Worm (Caenorhabditis elegans) whole organism, L2 larva: ENCODE data around the gene F55G7.5.
A peak's percentile ranks its signal among the peaks of the same experiment; 100 is the strongest.

Experiments used
- C34F6.9 ChIP-seq: fragments of 150-350 bp; optimal IDR thresholded peaks from 2 replicates; lab custom pipeline; 2014; ENCODE audit warnings: missing biosample characterization, missing genetic modification characterization
- F13H6.1 ChIP-seq: sonication (generic microtip); optimal IDR thresholded peaks from 2 replicates; lab custom pipeline; 2016; ENCODE audit warnings: missing genetic modification characterization, missing compliant biosample characterization
- R02D3.7 ChIP-seq: fragments of 150-350 bp; optimal IDR thresholded peaks from 2 replicates; lab custom pipeline; 2014; ENCODE audit warnings: missing biosample characterization, missing genetic modification characterization
- Y55F3AM.14 ChIP-seq: fragments of 200-800 bp; sonication (Bioruptor generic); optimal IDR thresholded peaks from 2 replicates; lab custom pipeline; 2018; ENCODE audit warnings: mild to moderate bottlenecking, missing genetic modification characterization, missing compliant biosample characterization
- ZK546.5 ChIP-seq: sonication (generic microtip); optimal IDR thresholded peaks from 2 replicates; lab custom pipeline; 2017; ENCODE audit warnings: missing biosample characterization, missing genetic modification characterization
- alr-1 ChIP-seq: fragments of 150-350 bp; optimal IDR thresholded peaks from 2 replicates; lab custom pipeline; 2014; ENCODE audit warnings: missing biosample characterization, missing genetic modification characterization
- aly-2 ChIP-seq: fragments of 150-350 bp; optimal IDR thresholded peaks from 2 replicates; lab custom pipeline; 2014; ENCODE audit warnings: missing biosample characterization, missing genetic modification characterization
- ama-1 ChIP-seq: fragments of 150-350 bp; optimal IDR thresholded peaks from 2 replicates; lab custom pipeline; 2018; ENCODE audit warnings: inconsistent platforms
- blmp-1 ChIP-seq: sonication (generic microtip); optimal IDR thresholded peaks from 2 replicates; lab custom pipeline; 2017; ENCODE audit warnings: missing genetic modification characterization, mild to moderate bottlenecking, missing compliant biosample characterization, antibody characterized with exemption, moderate library complexity; ENCODE audit not compliant: insufficient read depth
- ceh-16 ChIP-seq: fragments of 150-350 bp; optimal IDR thresholded peaks from 2 replicates; lab custom pipeline; 2014; ENCODE audit warnings: missing biosample characterization, missing genetic modification characterization
- ceh-82 ChIP-seq: fragments of 150-350 bp; optimal IDR thresholded peaks from 2 replicates; lab custom pipeline; 2014; ENCODE audit warnings: missing biosample characterization, missing genetic modification characterization
- crh-2 ChIP-seq: sonication (generic microtip); optimal IDR thresholded peaks from 2 replicates; lab custom pipeline; 2017; ENCODE audit warnings: missing biosample characterization, missing genetic modification characterization
- dmd-4 ChIP-seq: sonication (generic microtip); optimal IDR thresholded peaks from 2 replicates; lab custom pipeline; 2017; ENCODE audit warnings: missing biosample characterization, missing genetic modification characterization
- egl-27 ChIP-seq: sonication (generic microtip); optimal IDR thresholded peaks from 3 replicates; lab custom pipeline; 2017; ENCODE audit warnings: missing biosample characterization, missing genetic modification reagents, missing genetic modification characterization
- elt-1 ChIP-seq: fragments of 150-350 bp; optimal IDR thresholded peaks from 2 replicates; lab custom pipeline; 2014; ENCODE audit warnings: missing biosample characterization, missing genetic modification characterization
- elt-3 ChIP-seq: sonication (generic microtip); optimal IDR thresholded peaks from 2 replicates; lab custom pipeline; 2017; ENCODE audit warnings: missing biosample characterization, missing genetic modification characterization
- fos-1 ChIP-seq: fragments of 150-350 bp; optimal IDR thresholded peaks from 2 replicates; lab custom pipeline; 2014; ENCODE audit warnings: missing biosample characterization, missing genetic modification characterization
- gmeb-1 ChIP-seq: fragments of 150-350 bp; optimal IDR thresholded peaks from 2 replicates; lab custom pipeline; 2014; ENCODE audit warnings: missing biosample characterization, missing genetic modification characterization
- lin-11 ChIP-seq: fragments of 150-350 bp; sonication (generic microtip); optimal IDR thresholded peaks from 2 replicates; lab custom pipeline; 2014; ENCODE audit warnings: missing biosample characterization, missing genetic modification characterization, inconsistent platforms, mixed read lengths
- lin-13 ChIP-seq: fragments of 150-350 bp; optimal IDR thresholded peaks from 2 replicates; lab custom pipeline; 2014; ENCODE audit warnings: missing biosample characterization, missing genetic modification reagents, missing genetic modification characterization
- lin-39 ChIP-seq: fragments of 150-350 bp; optimal IDR thresholded peaks from 2 replicates; lab custom pipeline; 2014; ENCODE audit warnings: missing biosample characterization, missing genetic modification reagents, missing genetic modification characterization
- lsy-2 ChIP-seq, 2 experiments: fragments of 150-350 bp in 1 of 2; sonication (generic microtip) in 1 of 2; optimal IDR thresholded peaks; 2 replicates each; lab custom pipeline; 2014 to 2017; ENCODE audit warnings: missing biosample characterization in 2 of 2, missing genetic modification characterization in 2 of 2
- mab-5 ChIP-seq: fragments of 150-350 bp; optimal IDR thresholded peaks from 2 replicates; lab custom pipeline; 2014; ENCODE audit warnings: missing biosample characterization, missing genetic modification characterization
- mbf-1 ChIP-seq: sonication (generic microtip); optimal IDR thresholded peaks from 2 replicates; lab custom pipeline; 2017; ENCODE audit warnings: missing biosample characterization, missing genetic modification characterization
- mdl-1 ChIP-seq, 2 experiments: fragments of 150-350 bp in 1 of 2; sonication (generic microtip) in 1 of 2; optimal IDR thresholded peaks; 2 replicates each; lab custom pipeline; 2017; ENCODE audit warnings: missing biosample characterization in 2 of 2, missing genetic modification characterization in 2 of 2
- nhr-10 ChIP-seq: sonication (generic microtip); optimal IDR thresholded peaks from 2 replicates; lab custom pipeline; 2017; ENCODE audit warnings: missing biosample characterization, missing genetic modification characterization
- nhr-11 ChIP-seq: fragments of 150-350 bp; optimal IDR thresholded peaks from 2 replicates; lab custom pipeline; 2014; ENCODE audit warnings: missing biosample characterization, missing genetic modification characterization
- nhr-12 ChIP-seq: fragments of 150-350 bp; optimal IDR thresholded peaks from 2 replicates; lab custom pipeline; 2014; ENCODE audit warnings: missing biosample characterization, missing genetic modification characterization
- nhr-129 ChIP-seq: fragments of 150-350 bp; optimal IDR thresholded peaks from 2 replicates; lab custom pipeline; 2014; ENCODE audit warnings: missing biosample characterization, missing genetic modification characterization
- nhr-21 ChIP-seq: fragments of 150-350 bp; optimal IDR thresholded peaks from 2 replicates; lab custom pipeline; 2014; ENCODE audit warnings: missing biosample characterization, missing genetic modification characterization
- nhr-23 ChIP-seq: fragments of 150-350 bp; optimal IDR thresholded peaks from 2 replicates; lab custom pipeline; 2014; ENCODE audit warnings: missing biosample characterization, missing genetic modification reagents, missing genetic modification characterization
- nhr-237 ChIP-seq: fragments of 150-350 bp; optimal IDR thresholded peaks from 2 replicates; lab custom pipeline; 2014; ENCODE audit warnings: missing biosample characterization, missing genetic modification characterization
- nhr-25 ChIP-seq: fragments of 150-350 bp; sonication (generic microtip); optimal IDR thresholded peaks from 3 replicates; lab custom pipeline; 2014; ENCODE audit warnings: missing biosample characterization, missing genetic modification characterization
- nhr-6 ChIP-seq: fragments of 150-350 bp; optimal IDR thresholded peaks from 2 replicates; lab custom pipeline; 2014; ENCODE audit warnings: missing biosample characterization, missing genetic modification characterization
- nhr-77 ChIP-seq: fragments of 150-350 bp; optimal IDR thresholded peaks from 2 replicates; lab custom pipeline; 2014; ENCODE audit warnings: missing biosample characterization, missing genetic modification characterization
- peb-1 ChIP-seq: fragments of 150-350 bp; optimal IDR thresholded peaks from 2 replicates; lab custom pipeline; 2014; ENCODE audit warnings: missing biosample characterization, missing genetic modification characterization
- sem-4 ChIP-seq: fragments of 150-350 bp; optimal IDR thresholded peaks from 2 replicates; lab custom pipeline; 2014; ENCODE audit warnings: missing biosample characterization, missing genetic modification reagents, missing genetic modification characterization
- skn-1 ChIP-seq: sonication (generic microtip); optimal IDR thresholded peaks from 2 replicates; lab custom pipeline; 2017; ENCODE audit warnings: missing biosample characterization, missing genetic modification characterization
- sma-3 ChIP-seq: sonication (generic microtip); optimal IDR thresholded peaks from 2 replicates; lab custom pipeline; 2016; ENCODE audit warnings: missing genetic modification reagents, missing genetic modification characterization, missing compliant biosample characterization
- sma-9 ChIP-seq, 2 experiments: fragments of 150-350 bp in 1 of 2; sonication (generic microtip) in 1 of 2; optimal IDR thresholded peaks; 2 replicates each; lab custom pipeline; 2014 to 2016; ENCODE audit warnings: missing genetic modification characterization in 2 of 2, mild to moderate bottlenecking in 1 of 2, missing biosample characterization in 1 of 2, missing compliant biosample characterization in 1 of 2, missing genetic modification reagents in 1 of 2, moderate library complexity in 1 of 2
- snpc-4 ChIP-seq: fragments of 150-350 bp; optimal IDR thresholded peaks from 2 replicates; lab custom pipeline; 2014; ENCODE audit warnings: missing biosample characterization, missing genetic modification characterization
- unc-39 ChIP-seq: fragments of 150-350 bp; optimal IDR thresholded peaks from 2 replicates; lab custom pipeline; 2014; ENCODE audit warnings: missing biosample characterization, missing genetic modification characterization
- unc-55 ChIP-seq: fragments of 150-350 bp; sonication (generic microtip); optimal IDR thresholded peaks from 3 replicates; lab custom pipeline; 2014; ENCODE audit warnings: missing biosample characterization, missing genetic modification reagents, missing genetic modification characterization
- unc-62 ChIP-seq: fragments of 150-350 bp; optimal IDR thresholded peaks from 2 replicates; lab custom pipeline; 2014; ENCODE audit warnings: missing biosample characterization, missing genetic modification reagents, missing genetic modification characterization
- zag-1 ChIP-seq: fragments of 150-350 bp; optimal IDR thresholded peaks from 2 replicates; lab custom pipeline; 2014; ENCODE audit warnings: missing biosample characterization, missing genetic modification characterization
- ztf-1 ChIP-seq: fragments of 200-800 bp; sonication (Bioruptor generic); conservative IDR thresholded peaks from 2 replicates; pipeline ENCODE4 v1.3.6; 2022; ENCODE audit warnings: missing genetic modification characterization, missing compliant biosample characterization
- ztf-11 ChIP-seq: sonication (generic microtip); optimal IDR thresholded peaks from 2 replicates; lab custom pipeline; 2017; ENCODE audit warnings: missing biosample characterization, missing genetic modification characterization
- ztf-4 ChIP-seq: fragments of 150-350 bp; optimal IDR thresholded peaks from 2 replicates; lab custom pipeline; 2014; ENCODE audit warnings: missing biosample characterization, missing genetic modification characterization

The F55G7.5 gene

ce11 chrX:11934933-11935332 lies 3.8 kb downstream of the F55G7.5 start:
- TF ChIP-seq lin-11 (tag; lab: Kevin White, UChicago) (peak; percentile 43), dmd-4 (tag; lab: Kevin White, UChicago) (no peak), ZK546.5 (no peak), elt-3 (tag; lab: Kevin White, UChicago) (no peak), peb-1 (no peak), egl-27 (tag; lab: Kevin White, UChicago) (peak; percentile 20), gmeb-1 (tag; lab: Kevin White, UChicago) (no peak), mdl-1 (tag; optimal IDR thresholded peaks at IDR 0.05; lab: Kevin White, UChicago) (peak in 1 of 2 experiments; percentile 4), unc-55 (GFP tag; lab: Kevin White, UChicago) (peak; percentile 48), nhr-10 (tag; lab: Kevin White, UChicago) (no peak), ztf-1 (GFP tag; lab: Robert Waterston, UW) (no peak), nhr-21 (tag; lab: Kevin White, UChicago) (peak; percentile 36), skn-1 (tag; lab: Kevin White, UChicago) (no peak), sem-4 (tag; lab: Kevin White, UChicago) (no peak), nhr-129 (tag; lab: Kevin White, UChicago) (peak; percentile 58), nhr-23 (tag; lab: Kevin White, UChicago) (no peak), mab-5 (tag; lab: Kevin White, UChicago) (no peak), snpc-4 (tag; lab: Kevin White, UChicago) (no peak), zag-1 (tag; lab: Kevin White, UChicago) (peak; percentile 27), ztf-11 (no peak), F13H6.1 (tag; lab: Kevin White, UChicago) (peak; percentile 30), Y55F3AM.14 (no peak), C34F6.9 (peak; percentile 7), ama-1 (lab: Kevin White, UChicago) (no peak), ztf-4 (tag; lab: Kevin White, UChicago) (no peak), nhr-12 (no peak), lsy-2 (tag; optimal IDR thresholded peaks at IDR 0.05; lab: Kevin White, UChicago) (peak in 1 of 2 experiments; percentile 24), nhr-25 (tag; lab: Kevin White, UChicago) (no peak), nhr-11 (tag; lab: Kevin White, UChicago) (no peak), lin-13 (GFP tag; lab: Kevin White, UChicago) (peak; percentile 53), sma-3 (GFP tag; lab: Kevin White, UChicago) (peak; percentile 36), unc-62 (GFP tag; lab: Kevin White, UChicago) (no peak), elt-1 (tag; lab: Kevin White, UChicago) (no peak), mbf-1 (no peak), aly-2 (tag; lab: Kevin White, UChicago) (no peak), ceh-16 (tag; lab: Kevin White, UChicago) (no peak), crh-2 (tag; lab: Kevin White, UChicago) (peak; percentile 26), R02D3.7 (no peak), alr-1 (tag; lab: Kevin White, UChicago) (no peak), unc-39 (tag; lab: Kevin White, UChicago) (no peak), nhr-237 (tag; lab: Kevin White, UChicago) (no peak), blmp-1 (no peak), ceh-82 (tag; lab: Kevin White, UChicago) (no peak), nhr-6 (tag; lab: Kevin White, UChicago) (no peak), sma-9 (GFP tag; optimal IDR thresholded peaks at IDR 0.05; lab: Kevin White, UChicago) (peak; percentile 60), sma-9 (tag; optimal IDR thresholded peaks at IDR 0.05; lab: Kevin White, UChicago) (no peak), nhr-77 (no peak), lin-39 (tag; lab: Kevin White, UChicago) (no peak), fos-1 (tag; lab: Kevin White, UChicago) (peak; percentile 21)
- TF ChIP-seq, all 48 proteins: peak for 15
